Worm (Caenorhabditis elegans) whole organism, L4/young adult: ENCODE measurements around the gene clec-207.

Source experiments
- W03F9.2 ChIP-seq: fragments of 150-350 bp; optimal IDR thresholded peaks from 2 replicates; lab custom pipeline; 2014; ENCODE audit warnings: missing biosample characterization, missing genetic modification characterization
- dao-5 ChIP-seq: sonication (generic microtip); optimal IDR thresholded peaks from 2 replicates; lab custom pipeline; 2016; ENCODE audit warnings: missing genotype, missing genetic modification characterization, moderate library complexity, missing compliant biosample characterization

- TF ChIP-seq W03F9.2 (tag; lab: Kevin White, UChicago) (no peak), dao-5 (tag; lab: Kevin White, UChicago) (no peak)
These were observed 14.0 kb upstream of the clec-207 start for ce11 chrV:2081894-2082293.
